Worm (Caenorhabditis elegans) whole organism, young adult: ENCODE data around the gene Y22F5A.11.

Experiments used
- F23B12.7 ChIP-seq: sonication (generic microtip); optimal IDR thresholded peaks from 2 replicates; lab custom pipeline; 2017; ENCODE audit warnings: missing genetic modification characterization, mild to moderate bottlenecking, missing compliant biosample characterization, antibody characterized with exemption, moderate library complexity; ENCODE audit not compliant: insufficient read depth
- Y79H2A.3 ChIP-seq: fragments of 200-800 bp; sonication (Bioruptor generic); conservative IDR thresholded peaks from 2 replicates; pipeline ENCODE4 v1.3.6; 2022; ENCODE audit warnings: missing genetic modification reagents, missing genetic modification characterization, missing compliant biosample characterization
- ceh-58 ChIP-seq: fragments of 200-800 bp; sonication (Bioruptor generic); IDR thresholded peaks from 2 replicates; pipeline ENCODE4 v1.3.6; 2022; ENCODE audit warnings: missing genetic modification characterization, missing compliant biosample characterization
- nfya-2 ChIP-seq: fragments of 200-800 bp; sonication (Bioruptor generic); IDR thresholded peaks from 2 replicates; pipeline ENCODE4 v1.3.6; 2022; ENCODE audit warnings: missing genetic modification reagents, missing genetic modification characterization, missing compliant biosample characterization
- sdz-38 ChIP-seq: sonication (generic microtip); optimal IDR thresholded peaks from 2 replicates; lab custom pipeline; 2016; ENCODE audit warnings: missing genotype, missing genetic modification characterization, missing compliant biosample characterization
- snpc-4 ChIP-seq, 5 experiments: fragments of 150-350 bp in 1 of 5; sonication (generic microtip) in 4 of 5; optimal IDR thresholded peaks; 2 replicates each; lab custom pipeline; 2014 to 2018; ENCODE audit warnings: missing genetic modification characterization in 5 of 5, missing biosample characterization in 3 of 5, antibody characterized with exemption in 2 of 5, mild to moderate bottlenecking in 2 of 5, missing compliant biosample characterization in 2 of 5, missing genotype in 2 of 5, moderate library complexity in 2 of 5, missing genetic modification reagents in 1 of 5

DNA sequence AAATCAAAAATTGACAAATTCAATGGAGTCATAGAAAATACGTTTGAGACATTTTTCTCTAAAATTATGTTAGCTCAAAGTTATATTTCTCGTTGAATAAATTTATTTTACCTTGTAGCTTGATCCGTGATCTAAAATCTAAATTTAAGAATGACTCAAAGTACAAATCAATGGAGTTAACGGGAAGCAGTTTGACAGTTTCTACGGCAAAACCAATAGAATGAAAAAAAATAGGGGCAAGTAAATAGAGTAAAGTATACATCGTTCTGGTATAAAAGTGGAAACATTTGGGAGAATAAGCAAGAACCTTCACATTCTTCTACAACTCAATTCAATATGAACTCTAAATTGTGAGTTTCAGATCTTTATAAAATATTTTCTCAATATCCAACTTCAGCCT is 44.5 kb downstream of the Y22F5A.11 start, which contains the start of gene fipr-6:
- TF ChIP-seq nfya-2 (GFP tag; lab: Robert Waterston, UW) (no peak), F23B12.7 (tag; lab: Kevin White, UChicago) (no peak), sdz-38 (tag; lab: Kevin White, UChicago) (no peak), ceh-58 (GFP tag; lab: Robert Waterston, UW) (no peak), snpc-4 (GFP tag; optimal IDR thresholded peaks at IDR 0.05; lab: Kevin White, UChicago) (no peak), snpc-4 (tag; optimal IDR thresholded peaks at IDR 0.05; lab: Kevin White, UChicago) (no peak), Y79H2A.3 (GFP tag; lab: Robert Waterston, UW) (no peak)
